Worm (Caenorhabditis elegans): ENCODE results near the gene T05B9.1.
A peak's percentile ranks its signal among the peaks of the same experiment; 100 is the strongest.

Gene T05B9.1

DNA sequence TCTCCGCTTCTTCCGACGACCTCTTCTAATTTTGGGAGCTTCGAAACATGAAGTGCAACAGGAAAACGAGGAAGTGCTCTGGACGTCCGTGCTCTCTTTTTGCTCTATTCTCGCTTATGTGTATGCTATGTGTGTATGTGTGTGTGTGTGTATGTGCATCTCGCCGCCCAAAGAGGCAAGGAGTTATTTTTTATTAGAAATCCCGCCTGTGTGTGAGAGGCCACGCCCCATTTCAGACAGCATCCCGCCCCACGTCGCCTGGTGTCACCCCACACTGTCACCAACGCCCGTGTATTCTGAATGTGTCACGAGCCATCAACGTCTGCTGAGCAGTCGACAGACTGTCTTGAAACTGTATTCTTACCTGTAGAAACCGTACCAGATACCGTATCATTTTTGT is 5.5 kb downstream of the T05B9.1 start, which contains the start of gene T05B9.2:
T05B9.2 (plus strand) TSS at position 301 of the 400 bp plus-strand sequence.
- TF ChIP-seq attf-4 (tag; optimal IDR thresholded peaks at IDR 0.05) (no peak), zip-11 (GFP tag; IDR thresholded peaks at IDR 0.05) (no peak), tag-97 (GFP tag; IDR thresholded peaks at IDR 0.05) (no peak), ceh-82 (tag; optimal IDR thresholded peaks at IDR 0.05) (no peak), F37D6.2 (tag; optimal IDR thresholded peaks at IDR 0.05) (no peak), lin-29 (GFP tag; IDR thresholded peaks at IDR 0.05) (no peak), dpl-1 (GFP tag; optimal IDR thresholded peaks at IDR 0.05) (no peak), dmd-9 (GFP tag; IDR thresholded peaks at IDR 0.05) (no peak), ZK546.5 (tag; optimal IDR thresholded peaks at IDR 0.05) (no peak), lsy-2 (tag; optimal IDR thresholded peaks at IDR 0.05) (no peak), aha-1 (tag) (no peak), ZK337.2 (GFP tag; IDR thresholded peaks at IDR 0.05) (no peak)

DNA sequence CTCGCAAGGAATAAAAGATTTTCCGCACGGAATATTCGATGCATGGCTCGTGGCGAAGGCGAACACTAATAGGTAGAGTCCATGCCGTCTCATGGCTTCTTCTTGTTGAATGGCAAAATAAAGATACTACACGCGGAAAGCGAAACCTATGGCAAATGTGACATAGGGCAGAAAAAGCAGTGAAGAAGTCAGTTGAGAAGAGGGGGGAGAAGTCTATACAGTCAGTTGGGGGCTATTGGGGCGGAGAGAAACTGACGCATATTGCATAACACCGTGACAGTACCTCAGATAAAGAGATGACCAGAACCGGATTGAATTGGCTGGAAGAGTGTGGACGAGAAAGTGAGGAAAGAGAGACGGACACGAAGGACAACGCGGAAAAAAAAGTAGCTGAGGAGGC is 13.6 kb downstream of the T05B9.1 start, which contains the start of gene T06D8.10:
T06D8.10 (minus strand) TSS at position 101 of the 400 bp plus-strand sequence.
- TF ChIP-seq ztf-7 (tag; optimal IDR thresholded peaks at IDR 0.05) = no peak
- TF ChIP-seq gei-8 (GFP tag; optimal IDR thresholded peaks at IDR 0.05) = no peak
- TF ChIP-seq daf-12 (tag; optimal IDR thresholded peaks at IDR 0.05) = no peak
- no peak for TF ChIP-seq nhr-11 (tag; optimal IDR thresholded peaks at IDR 0.05)
- no peak for TF ChIP-seq unc-130 (GFP tag; optimal IDR thresholded peaks at IDR 0.05)
- TF ChIP-seq set-16 (GFP tag; IDR thresholded peaks at IDR 0.05) = no peak
- no peak for TF ChIP-seq nhr-41 (GFP tag; IDR thresholded peaks at IDR 0.05)
- TF ChIP-seq mdl-1 (tag; optimal IDR thresholded peaks at IDR 0.05) = peak in 1 of 2 experiments; percentile 5
- no peak for TF ChIP-seq madf-9 (GFP tag; conservative IDR thresholded peaks at IDR 0.05)
- TF ChIP-seq ceh-32 (tag; optimal IDR thresholded peaks at IDR 0.05; ENCODE audit: poor library complexity) = no peak
- TF ChIP-seq D1046.2 (GFP tag; IDR thresholded peaks at IDR 0.05) = no peak
- no peak for TF ChIP-seq arid-1 (GFP tag; conservative IDR thresholded peaks at IDR 0.05)
- no peak for TF ChIP-seq daf-8 (GFP tag; IDR thresholded peaks at IDR 0.05)
- no peak for TF ChIP-seq ces-1 (GFP tag; optimal IDR thresholded peaks at IDR 0.05)
- no peak for TF ChIP-seq F37D6.2 (tag; optimal IDR thresholded peaks at IDR 0.05)
- no peak for TF ChIP-seq ctbp-1 (GFP tag; IDR thresholded peaks at IDR 0.05)
- no peak for TF ChIP-seq Y105C5A.15 (GFP tag; IDR thresholded peaks at IDR 0.05)
- peak; percentile 49 for TF ChIP-seq mxl-3 (GFP tag; optimal IDR thresholded peaks at IDR 0.05)
- peak; percentile 13 for TF ChIP-seq spr-1 (tag; optimal IDR thresholded peaks at IDR 0.05)
- TF ChIP-seq zfp-2 (tag; optimal IDR thresholded peaks at IDR 0.05) = no peak

DNA sequence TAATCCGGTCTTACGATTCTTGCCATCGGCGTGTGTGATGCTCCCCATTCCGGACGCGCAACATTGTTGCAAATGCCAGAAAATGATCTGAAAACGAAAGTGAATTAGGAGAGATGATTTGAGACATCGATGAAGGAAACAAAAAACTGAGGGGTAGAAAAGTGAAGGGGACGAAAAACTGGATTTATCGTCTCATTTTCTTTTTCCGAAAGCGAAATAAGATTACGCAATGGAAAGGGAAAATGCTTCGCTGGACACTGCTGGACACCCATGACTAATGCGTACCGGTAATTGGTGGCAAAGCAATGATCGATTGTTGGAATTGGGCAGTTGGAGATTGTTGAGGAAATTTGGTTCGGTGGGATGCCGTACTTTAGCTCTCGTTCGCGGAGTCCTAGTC is 14.5 kb downstream of the T05B9.1 start:
- TF ChIP-seq ceh-32 (tag; optimal IDR thresholded peaks at IDR 0.05; ENCODE audit: poor library complexity) = no peak
- TF ChIP-seq unc-62 (GFP tag; optimal IDR thresholded peaks at IDR 0.05 in 1 of 2) = peak in 1 of 2 experiments; percentile 85
- no peak for TF ChIP-seq unc-62 (tag; optimal IDR thresholded peaks at IDR 0.05)
- TF ChIP-seq pha-4 (GFP tag; IDR thresholded peaks at IDR 0.05) = no peak
- no peak for TF ChIP-seq pha-4 (tag; optimal IDR thresholded peaks at IDR 0.05)

DNA sequence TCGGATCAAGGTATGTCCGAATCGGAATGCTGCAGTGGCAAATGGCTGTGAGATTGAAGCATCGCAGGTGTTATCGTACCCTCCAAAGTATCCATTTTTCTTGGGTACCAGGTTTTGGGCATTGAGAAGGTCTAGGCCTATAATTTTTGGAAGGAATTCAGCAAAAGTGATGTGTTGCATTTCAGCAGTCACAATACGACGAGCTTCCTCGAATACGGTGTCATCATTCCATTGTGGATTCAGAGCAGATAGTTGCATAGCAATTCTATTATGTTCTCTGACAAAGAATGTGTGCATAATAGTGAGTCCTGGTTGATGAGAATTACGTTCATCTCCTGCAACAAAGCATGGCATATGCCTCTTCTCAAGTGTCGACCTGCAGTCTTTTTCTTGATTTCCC is 18.1 kb downstream of the T05B9.1 start:
- TF ChIP-seq attf-4 (tag; optimal IDR thresholded peaks at IDR 0.05) (no peak), mdt-29 (GFP tag; IDR thresholded peaks at IDR 0.05) (no peak), arid-1 (GFP tag; conservative IDR thresholded peaks at IDR 0.05) (no peak), pha-4 (GFP tag; IDR thresholded peaks at IDR 0.05) (no peak), pha-4 (tag; optimal IDR thresholded peaks at IDR 0.05) (no peak), aha-1 (tag) (peak; percentile 80), fkh-10 (GFP tag; optimal IDR thresholded peaks at IDR 0.05) (no peak), unc-62 (GFP tag; optimal IDR thresholded peaks at IDR 0.05 in 1 of 2) (peak in 1 of 2 experiments; percentile 98), unc-62 (tag; optimal IDR thresholded peaks at IDR 0.05) (no peak)
